Worm (Caenorhabditis elegans) whole organism, L4/young adult: ENCODE measurements around the gene srd-18.
A peak's percentile ranks its signal among the peaks of the same experiment; 100 is the strongest.
"Not testable (repeated sequence)": the region's sequence is repeated elsewhere in the genome, so short reads cannot be mapped to it uniquely, and the experiment has no call there.

ENCODE experiments used
- W03F9.2 ChIP-seq: fragments of 150-350 bp; optimal IDR thresholded peaks from 2 replicates; lab custom pipeline; 2014; ENCODE audit warnings: missing biosample characterization, missing genetic modification characterization
- dao-5 ChIP-seq: sonication (generic microtip); optimal IDR thresholded peaks from 2 replicates; lab custom pipeline; 2016; ENCODE audit warnings: missing genotype, missing genetic modification characterization, moderate library complexity, missing compliant biosample characterization
- him-1 ChIP-seq: sonication (generic microtip); optimal IDR thresholded peaks from 2 replicates; lab custom pipeline; 2016; ENCODE audit warnings: missing genotype, missing genetic modification reagents, missing genetic modification characterization, missing compliant biosample characterization

The srd-18 gene

DNA sequence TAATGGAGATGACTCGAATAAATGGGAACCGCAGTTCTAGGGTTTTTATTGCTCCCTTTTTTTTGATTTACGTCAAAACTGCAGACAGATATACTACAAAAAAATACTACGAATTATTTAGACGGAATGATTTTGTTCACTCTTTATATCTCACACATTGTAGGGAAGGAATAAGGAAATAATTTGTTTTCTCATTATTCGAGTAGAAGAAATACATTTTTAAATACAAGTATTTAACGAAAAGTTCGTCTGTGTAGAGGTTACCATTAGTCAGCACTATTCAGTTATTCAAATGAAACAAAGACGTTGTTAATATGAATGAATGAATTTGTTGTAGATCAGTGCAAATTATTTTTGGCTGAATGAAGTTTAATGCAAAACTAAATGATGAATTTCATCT lies at the start of gene srd-18:
Gene srd-18 (minus strand): TSS at position 101 of the 400 bp plus-strand sequence.
- TF ChIP-seq dao-5 (tag; lab: Kevin White, UChicago) (no peak), W03F9.2 (tag; lab: Kevin White, UChicago) (no peak), him-1 (tag; lab: Kevin White, UChicago) (no peak)

- TF ChIP-seq him-1 (tag; lab: Kevin White, UChicago), result no peak
- no peak for TF ChIP-seq dao-5 (tag; lab: Kevin White, UChicago)
Measured at ce11 chrV:13476350-13476749, 49.7 kb upstream of the srd-18 start, which contains the start of gene T10G3.8. Gene T10G3.8 (minus strand): TSS chrV:13476450.

- TF ChIP-seq W03F9.2 (tag; lab: Kevin White, UChicago) (no peak), him-1 (tag; lab: Kevin White, UChicago) (no peak), dao-5 (tag; lab: Kevin White, UChicago) (no peak)
Measured at ce11 chrV:13473467-13473866, 46.8 kb upstream of the srd-18 start, which contains the start of gene T10G3.1. Gene T10G3.1 (minus strand): TSS chrV:13473679.

ce11 chrV:13472062-13472461 lies 45.4 kb upstream of the srd-18 start:
- no peak for TF ChIP-seq him-1 (tag; lab: Kevin White, UChicago)
- TF ChIP-seq W03F9.2 (tag; lab: Kevin White, UChicago), result no peak
- TF ChIP-seq dao-5 (tag; lab: Kevin White, UChicago), result no peak

DNA sequence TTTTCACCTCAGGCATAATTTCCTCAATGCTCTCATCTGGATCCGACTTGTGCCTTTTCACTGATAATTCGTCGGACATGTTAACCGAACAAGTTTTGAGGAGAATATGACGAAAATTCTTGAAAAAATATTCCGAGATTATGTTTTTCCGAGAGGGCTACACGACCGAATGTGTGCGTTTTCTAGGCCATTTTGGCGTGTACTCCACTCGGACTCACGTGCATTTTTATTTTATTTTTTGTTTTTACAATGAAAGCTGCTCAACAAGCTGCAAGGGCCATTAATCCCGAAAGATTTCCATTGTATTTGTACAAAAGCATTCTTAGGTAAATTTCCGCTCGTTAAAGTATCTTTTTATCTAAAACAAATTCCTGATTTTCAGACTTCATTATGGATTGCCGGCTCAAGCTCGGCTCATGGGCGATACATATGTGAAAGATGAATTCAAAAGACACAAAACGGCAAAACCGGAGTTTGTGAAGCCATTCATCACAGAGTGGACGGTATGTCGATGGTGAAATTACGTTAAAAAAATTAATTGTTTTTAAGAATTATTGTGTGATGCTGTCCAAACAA lies 41.6 kb upstream of the srd-18 start, which contains the start of the genes F25H9.6 and F25H9.7:
Gene F25H9.6 (minus strand): TSS at position 172 of the 576 bp plus-strand sequence.
Gene F25H9.7 (plus strand): TSS at position 187 of the 576 bp plus-strand sequence.
- no peak for TF ChIP-seq dao-5 (tag; lab: Kevin White, UChicago)
- TF ChIP-seq him-1 (tag; lab: Kevin White, UChicago), result peak; percentile 80
- peak; percentile 73 for TF ChIP-seq W03F9.2 (tag; lab: Kevin White, UChicago)

- no peak for TF ChIP-seq dao-5 (tag; lab: Kevin White, UChicago)
- no peak for TF ChIP-seq him-1 (tag; lab: Kevin White, UChicago)
Measured at ce11 chrV:13464123-13464522, 37.5 kb upstream of the srd-18 start.

- TF ChIP-seq him-1 (tag; lab: Kevin White, UChicago) (no peak), W03F9.2 (tag; lab: Kevin White, UChicago) (peak; percentile 55)
Measured at ce11 chrV:13462974-13463373, 36.3 kb upstream of the srd-18 start, which contains the start of gene frm-10. Gene frm-10 (plus strand): TSS chrV:13463207.

ce11 chrV:13459323-13459722 lies 32.7 kb upstream of the srd-18 start, which contains the start of gene bath-39:
Gene bath-39 (plus strand): TSS chrV:13459459.
- no peak for TF ChIP-seq him-1 (tag; lab: Kevin White, UChicago)
- no peak for TF ChIP-seq dao-5 (tag; lab: Kevin White, UChicago)

- TF ChIP-seq W03F9.2 (tag; lab: Kevin White, UChicago) (no peak), him-1 (tag; lab: Kevin White, UChicago) (no peak), dao-5 (tag; lab: Kevin White, UChicago) (no peak)
Measured at ce11 chrV:13457858-13458257, 31.2 kb upstream of the srd-18 start, which contains the start of gene F25H9.2. Gene F25H9.2 (plus strand): TSS chrV:13458083.

DNA sequence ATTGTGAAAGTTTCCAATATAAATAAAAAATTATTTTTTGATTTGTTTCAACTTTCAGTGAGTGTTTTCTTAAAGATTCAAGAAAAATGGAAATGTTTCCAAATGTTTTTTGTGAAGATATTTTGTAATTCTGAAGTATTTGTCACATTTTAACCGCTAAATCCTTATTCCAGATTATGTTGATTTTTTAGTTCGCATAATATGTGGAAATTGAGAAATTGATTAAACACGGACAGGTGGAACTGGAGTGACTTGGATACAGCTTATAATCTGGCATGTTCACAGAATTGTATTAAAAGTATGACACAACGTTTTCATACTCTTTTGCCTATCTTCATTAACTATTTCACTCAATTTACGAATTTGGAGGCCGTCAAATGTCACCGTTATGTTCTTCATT lies 28.8 kb upstream of the srd-18 start, which contains the start of gene lurp-3:
Gene lurp-3 (plus strand): TSS at position 301 of the 400 bp plus-strand sequence.
- no peak for TF ChIP-seq dao-5 (tag; lab: Kevin White, UChicago)
- TF ChIP-seq W03F9.2 (tag; lab: Kevin White, UChicago), result no peak
- TF ChIP-seq him-1 (tag; lab: Kevin White, UChicago), result no peak

ce11 chrV:13453334-13453733 lies 26.7 kb upstream of the srd-18 start, which contains the start of gene lurp-2:
Gene lurp-2 (plus strand): TSS chrV:13453634.
- no peak for TF ChIP-seq him-1 (tag; lab: Kevin White, UChicago)
- TF ChIP-seq W03F9.2 (tag; lab: Kevin White, UChicago), result no peak
- TF ChIP-seq dao-5 (tag; lab: Kevin White, UChicago), result no peak

DNA sequence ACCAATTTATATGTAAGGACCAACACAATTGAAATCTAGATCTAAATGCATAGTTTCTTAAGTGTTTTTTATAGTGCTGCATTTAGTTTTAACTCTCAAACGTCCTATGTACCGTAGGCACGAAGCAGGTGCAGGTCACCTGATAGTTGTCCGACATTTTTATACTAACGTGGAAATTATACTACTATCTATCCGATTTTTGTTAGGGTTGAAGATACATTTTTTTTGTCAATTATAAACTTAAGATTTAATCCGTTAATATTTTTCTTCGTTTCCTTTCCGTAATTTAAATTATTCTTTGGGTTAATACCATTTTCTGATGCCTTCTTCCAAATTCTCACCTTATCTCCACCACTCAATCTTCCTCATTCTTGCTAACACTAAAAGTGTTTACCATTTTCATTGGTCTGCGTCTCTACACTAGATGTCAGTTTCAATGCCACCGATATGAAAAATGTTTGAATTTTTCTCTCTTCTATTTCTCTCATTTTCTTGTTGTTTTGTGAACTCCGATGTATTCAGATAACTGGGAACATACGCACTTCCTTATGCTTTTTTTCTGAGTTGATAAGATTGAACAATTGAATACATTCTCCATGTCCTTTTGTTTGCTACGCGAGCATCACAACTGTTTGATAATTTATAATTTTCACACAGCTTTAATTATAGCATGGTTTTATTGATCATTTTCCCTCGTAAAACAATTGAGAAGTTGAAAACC lies 18.7 kb upstream of the srd-18 start, which contains the start of gene Y2H9A.4:
Gene Y2H9A.4 (plus strand): TSS at position 671 of the 721 bp plus-strand sequence.
- no peak for TF ChIP-seq W03F9.2 (tag; lab: Kevin White, UChicago)
- no peak for TF ChIP-seq dao-5 (tag; lab: Kevin White, UChicago)
- no peak for TF ChIP-seq him-1 (tag; lab: Kevin White, UChicago)

DNA sequence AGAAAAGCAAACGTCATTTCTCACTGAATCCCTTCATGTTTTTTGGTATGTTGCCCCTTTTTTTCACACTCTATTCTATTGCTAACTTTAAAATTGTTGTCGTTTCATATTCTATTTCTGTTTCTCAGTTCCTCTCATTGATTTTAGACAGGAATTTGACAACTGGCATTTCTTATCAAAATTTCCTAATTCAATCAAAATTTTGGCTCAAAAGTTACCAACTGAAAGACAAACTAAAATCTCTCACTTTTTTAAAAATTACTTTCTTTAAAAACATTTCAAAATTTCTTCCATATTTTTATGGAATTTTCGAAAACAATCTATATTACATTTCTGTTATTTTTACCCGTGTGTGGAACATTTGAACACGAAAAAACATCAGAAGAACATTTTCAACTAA lies 16.9 kb upstream of the srd-18 start, which contains the start of gene Y2H9A.6:
Gene Y2H9A.6 (plus strand): TSS at position 301 of the 400 bp plus-strand sequence.
- not testable (repeated sequence) for TF ChIP-seq him-1, W03F9.2, dao-5 (tag; lab: Kevin White, UChicago)
